Fruit fly (Drosophila melanogaster) whole organism, adult: Measurements from ENCODE around the gene CG31441.

ENCODE experiments used
- CG11617 ChIP-seq: fragments of 200-800 bp; sonication (Bioruptor generic); optimal IDR thresholded peaks from 2 replicates; lab custom pipeline; 2017; ENCODE audit warnings: mild to moderate bottlenecking, missing biosample characterization, missing genetic modification reagents, missing genetic modification characterization
- CG12768 ChIP-seq: fragments of 200-800 bp; sonication (Bioruptor generic); optimal IDR thresholded peaks from 2 replicates; lab custom pipeline; 2017; ENCODE audit warnings: missing biosample characterization, missing genetic modification characterization, mild to moderate bottlenecking, moderate library complexity, missing genetic modification reagents
- CG14711 ChIP-seq: fragments of 200-800 bp; sonication (Bioruptor generic); optimal IDR thresholded peaks from 2 replicates; lab custom pipeline; 2018; ENCODE audit warnings: missing biosample characterization, mild to moderate bottlenecking, missing genetic modification characterization, moderate library complexity
- CG1620 ChIP-seq: fragments of 200-800 bp; sonication (Bioruptor generic); optimal IDR thresholded peaks from 2 replicates; lab custom pipeline; 2016; ENCODE audit warnings: missing biosample characterization, missing genetic modification characterization
- CG33017 ChIP-seq: fragments of 200-800 bp; sonication (Bioruptor generic); optimal IDR thresholded peaks from 2 replicates; lab custom pipeline; 2018; ENCODE audit warnings: missing biosample characterization, mild to moderate bottlenecking, missing genetic modification characterization, moderate library complexity
- CG5204 ChIP-seq: fragments of 200-800 bp; sonication (Bioruptor generic); optimal IDR thresholded peaks from 2 replicates; lab custom pipeline; 2016; ENCODE audit warnings: missing biosample characterization, missing genetic modification characterization
- CG7045 ChIP-seq: fragments of 200-800 bp; sonication (Bioruptor generic); optimal IDR thresholded peaks from 2 replicates; lab custom pipeline; 2017; ENCODE audit warnings: missing biosample characterization, mild to moderate bottlenecking, missing genetic modification characterization
- CG7101 ChIP-seq: fragments of 200-800 bp; sonication (Bioruptor generic); optimal IDR thresholded peaks from 2 replicates; lab custom pipeline; 2018; ENCODE audit warnings: missing biosample characterization, mild to moderate bottlenecking, missing genetic modification characterization, moderate library complexity
- Clk ChIP-seq: fragments of 200-800 bp; sonication (Bioruptor generic); optimal IDR thresholded peaks from 2 replicates; lab custom pipeline; 2017; ENCODE audit warnings: missing biosample characterization, missing genetic modification characterization
- Crg-1 ChIP-seq: fragments of 200-800 bp; sonication (Bioruptor generic); optimal IDR thresholded peaks from 2 replicates; lab custom pipeline; 2016; ENCODE audit warnings: missing biosample characterization, missing genetic modification characterization
- Hr96 ChIP-seq: fragments of 200-800 bp; sonication (Bioruptor generic); optimal IDR thresholded peaks from 2 replicates; lab custom pipeline; 2016; ENCODE audit warnings: missing biosample characterization, missing genetic modification characterization
- Mnt ChIP-seq: fragments of 200-800 bp; sonication (Bioruptor generic); optimal IDR thresholded peaks from 2 replicates; lab custom pipeline; 2016; ENCODE audit warnings: missing biosample characterization, mild to moderate bottlenecking, missing genetic modification characterization
- bab1 ChIP-seq: fragments of 200-800 bp; sonication (Bioruptor generic); optimal IDR thresholded peaks from 3 replicates; lab custom pipeline; 2019; ENCODE audit warnings: missing biosample characterization, mild to moderate bottlenecking, missing genetic modification characterization, moderate library complexity
- cic ChIP-seq: fragments of 200-800 bp; sonication (Bioruptor generic); optimal IDR thresholded peaks from 2 replicates; lab custom pipeline; 2017; ENCODE audit warnings: missing biosample characterization, mild to moderate bottlenecking, missing genetic modification characterization, moderate library complexity
- cnc ChIP-seq, 2 experiments: fragments of >200 bp; optimal IDR thresholded peaks; 2 replicates each; lab custom pipeline; 2017
- kay ChIP-seq: fragments of 200-800 bp; sonication (Bioruptor generic); peaks from one replicate; lab custom pipeline; 2016; ENCODE audit warnings: missing biosample characterization, missing genetic modification characterization, borderline replicate concordance
- ovo ChIP-seq: fragments of 200-800 bp; sonication (Bioruptor generic); optimal IDR thresholded peaks from 2 replicates; lab custom pipeline; 2016; ENCODE audit warnings: missing biosample characterization, missing genetic modification characterization
- pad ChIP-seq: fragments of 200-800 bp; sonication (Bioruptor generic); optimal IDR thresholded peaks from 3 replicates; lab custom pipeline; 2017; ENCODE audit warnings: missing biosample characterization, missing genetic modification characterization, mild to moderate bottlenecking, moderate library complexity, missing genetic modification reagents
- tj ChIP-seq: fragments of 200-800 bp; sonication (Bioruptor generic); optimal IDR thresholded peaks from 3 replicates; lab custom pipeline; 2017; ENCODE audit warnings: missing biosample characterization, mild to moderate bottlenecking, missing genetic modification characterization, moderate library complexity
- toe ChIP-seq: fragments of 200-800 bp; sonication (Bioruptor generic); optimal IDR thresholded peaks from 2 replicates; lab custom pipeline; 2016; ENCODE audit warnings: missing biosample characterization, missing genetic modification characterization

Gene CG31441

dm6 chr3R:11200042-11200884 lies 35.8 kb upstream of the CG31441 start:
- TF ChIP-seq CG7045 = peak; percentile 2
- TF ChIP-seq Mnt (GFP tag; lab: Kevin White, UChicago) = peak; percentile 27
- TF ChIP-seq cic = peak; percentile 30
- TF ChIP-seq cnc (optimal IDR thresholded peaks at IDR 0.05; lab: Kevin White, UChicago) = no peak
- peak; percentile 56 for TF ChIP-seq CG14711 (tag; lab: Kevin White, UChicago)
- TF ChIP-seq bab1 (GFP tag; lab: Kevin White, UChicago) = no peak
- peak; percentile 92 for TF ChIP-seq kay (GFP tag; lab: Kevin White, UChicago)

- TF ChIP-seq CG7045 (no peak), Mnt (GFP tag; lab: Kevin White, UChicago) (no peak), CG7101 (tag; lab: Kevin White, UChicago) (peak; percentile 50), CG33017 (tag; lab: Kevin White, UChicago) (peak; percentile 46), CG11617 (GFP tag; lab: Kevin White, UChicago) (peak; percentile 42)
Measured at dm6 chr3R:11200885-11201421, 35.1 kb upstream of the CG31441 start.

dm6 chr3R:11208766-11209331 lies 27.2 kb upstream of the CG31441 start:
- TF ChIP-seq ovo (GFP tag; lab: Kevin White, UChicago) (no peak), CG33017 (tag; lab: Kevin White, UChicago) (no peak), Mnt (GFP tag; lab: Kevin White, UChicago) (peak; percentile 18), CG14711 (tag; lab: Kevin White, UChicago) (no peak), Crg-1 (GFP tag; lab: Kevin White, UChicago) (no peak), cic (peak; percentile 44), CG7101 (tag; lab: Kevin White, UChicago) (no peak), Hr96 (GFP tag; lab: Kevin White, UChicago) (no peak), bab1 (GFP tag; lab: Kevin White, UChicago) (peak; percentile 48)

- TF ChIP-seq CG1620 (GFP tag; lab: Kevin White, UChicago) (peak; percentile 51), CG33017 (tag; lab: Kevin White, UChicago) (peak; percentile 37), pad (peak; percentile 42), CG14711 (tag; lab: Kevin White, UChicago) (peak; percentile 36), ovo (GFP tag; lab: Kevin White, UChicago) (peak; percentile 74), CG12768 (peak; percentile 44), cnc (optimal IDR thresholded peaks at IDR 0.05; lab: Kevin White, UChicago) (no peak), cic (peak; percentile 69), CG7101 (tag; lab: Kevin White, UChicago) (peak; percentile 68), Crg-1 (GFP tag; lab: Kevin White, UChicago) (peak; percentile 33), tj (GFP tag; lab: Kevin White, UChicago) (peak; percentile 32), kay (GFP tag; lab: Kevin White, UChicago) (no peak), CG7045 (peak; percentile 48), Hr96 (GFP tag; lab: Kevin White, UChicago) (peak; percentile 77), bab1 (GFP tag; lab: Kevin White, UChicago) (peak; percentile 48), Clk (GFP tag; lab: Kevin White, UChicago) (no peak), CG11617 (GFP tag; lab: Kevin White, UChicago) (peak; percentile 90), CG5204 (GFP tag; lab: Kevin White, UChicago) (no peak), Mnt (GFP tag; lab: Kevin White, UChicago) (peak; percentile 92), toe (GFP tag; lab: Kevin White, UChicago) (peak; percentile 77)
Measured at dm6 chr3R:11209801-11210402, 26.2 kb upstream of the CG31441 start, which contains the start of the genes SdhC and Tctp. SdhC (minus strand) TSS chr3R:11209849. Tctp (plus strand) TSS chr3R:11210247.

- TF ChIP-seq CG12768 (peak; percentile 68), bab1 (GFP tag; lab: Kevin White, UChicago) (peak; percentile 55), Crg-1 (GFP tag; lab: Kevin White, UChicago) (peak; percentile 40), ovo (GFP tag; lab: Kevin White, UChicago) (peak; percentile 87), Hr96 (GFP tag; lab: Kevin White, UChicago) (peak; percentile 67), tj (GFP tag; lab: Kevin White, UChicago) (peak; percentile 75), CG7101 (tag; lab: Kevin White, UChicago) (peak; percentile 68), CG1620 (GFP tag; lab: Kevin White, UChicago) (peak; percentile 61), CG7045 (peak; percentile 44), Mnt (GFP tag; lab: Kevin White, UChicago) (peak; percentile 95), CG5204 (GFP tag; lab: Kevin White, UChicago) (no peak), Clk (GFP tag; lab: Kevin White, UChicago) (no peak), CG33017 (tag; lab: Kevin White, UChicago) (peak; percentile 49), kay (GFP tag; lab: Kevin White, UChicago) (no peak), pad (peak; percentile 58), toe (GFP tag; lab: Kevin White, UChicago) (peak; percentile 72), cic (peak; percentile 61), CG14711 (tag; lab: Kevin White, UChicago) (peak; percentile 62), CG11617 (GFP tag; lab: Kevin White, UChicago) (peak; percentile 69), cnc (optimal IDR thresholded peaks at IDR 0.05; lab: Kevin White, UChicago) (no peak)
Measured at dm6 chr3R:11211291-11212061, 24.6 kb upstream of the CG31441 start.
